Worm (Caenorhabditis elegans): ENCODE measurements around the gene W06B4.1.

Gene W06B4.1

DNA sequence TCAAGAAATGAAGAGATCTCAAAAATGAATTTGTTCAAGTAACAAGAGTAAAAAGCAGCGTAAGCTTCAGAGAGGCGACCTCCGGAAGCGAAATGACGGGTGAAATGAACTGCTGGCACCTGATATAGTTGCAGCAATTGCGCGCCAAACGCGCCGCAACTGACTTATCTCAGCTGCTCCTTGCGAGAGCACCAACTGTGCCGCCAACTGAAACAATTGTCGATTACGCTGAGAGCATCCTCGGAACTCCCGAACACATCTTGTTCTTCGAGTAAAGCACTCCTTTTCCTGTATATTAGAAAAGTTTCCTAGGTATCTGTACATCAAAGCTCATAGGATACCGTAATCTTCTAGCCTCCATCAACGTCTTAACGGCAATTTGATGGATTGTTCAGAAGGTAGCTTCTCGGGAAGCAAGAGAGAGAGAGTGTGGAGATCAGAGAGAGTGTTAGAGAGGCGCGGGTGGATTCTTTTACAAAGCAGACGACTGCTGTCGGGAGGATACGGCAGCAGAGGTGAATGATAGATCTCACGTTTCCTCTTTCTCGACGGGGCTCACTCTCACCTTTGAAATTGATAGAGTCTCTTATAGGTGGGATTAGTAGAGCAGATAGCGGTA, 48.7 kb downstream of the W06B4.1 start:
- no peak for TF ChIP-seq unc-62 (GFP tag; optimal IDR thresholded peaks at IDR 0.05)
